Fruit fly (Drosophila melanogaster) whole organism, adult: ENCODE measurements around the gene CG9467.
A peak's percentile ranks its signal among the peaks of the same experiment; 100 is the strongest.

Experiments used
- Clk ChIP-seq: fragments of 200-800 bp; sonication (Bioruptor generic); optimal IDR thresholded peaks from 2 replicates; lab custom pipeline; 2017; ENCODE audit warnings: missing biosample characterization, missing genetic modification characterization
- Crg-1 ChIP-seq: fragments of 200-800 bp; sonication (Bioruptor generic); optimal IDR thresholded peaks from 2 replicates; lab custom pipeline; 2016; ENCODE audit warnings: missing biosample characterization, missing genetic modification characterization
- cic ChIP-seq: fragments of 200-800 bp; sonication (Bioruptor generic); optimal IDR thresholded peaks from 2 replicates; lab custom pipeline; 2017; ENCODE audit warnings: missing biosample characterization, mild to moderate bottlenecking, missing genetic modification characterization, moderate library complexity
- toe ChIP-seq: fragments of 200-800 bp; sonication (Bioruptor generic); optimal IDR thresholded peaks from 2 replicates; lab custom pipeline; 2016; ENCODE audit warnings: missing biosample characterization, missing genetic modification characterization

dm6 chr3R:9777941-9778360 is 22.9 kb downstream of the CG9467 start, which contains the start of gene RpS29:
- TF ChIP-seq Crg-1 (GFP tag; lab: Kevin White, UChicago) (peak; percentile 93), toe (GFP tag; lab: Kevin White, UChicago) (peak; percentile 92), Clk (peak; percentile 62), cic (GFP tag; lab: Kevin White, UChicago) (peak; percentile 74)
